Worm (Caenorhabditis elegans): Measurements from ENCODE around the gene sor-1.

sor-1 gene

DNA sequence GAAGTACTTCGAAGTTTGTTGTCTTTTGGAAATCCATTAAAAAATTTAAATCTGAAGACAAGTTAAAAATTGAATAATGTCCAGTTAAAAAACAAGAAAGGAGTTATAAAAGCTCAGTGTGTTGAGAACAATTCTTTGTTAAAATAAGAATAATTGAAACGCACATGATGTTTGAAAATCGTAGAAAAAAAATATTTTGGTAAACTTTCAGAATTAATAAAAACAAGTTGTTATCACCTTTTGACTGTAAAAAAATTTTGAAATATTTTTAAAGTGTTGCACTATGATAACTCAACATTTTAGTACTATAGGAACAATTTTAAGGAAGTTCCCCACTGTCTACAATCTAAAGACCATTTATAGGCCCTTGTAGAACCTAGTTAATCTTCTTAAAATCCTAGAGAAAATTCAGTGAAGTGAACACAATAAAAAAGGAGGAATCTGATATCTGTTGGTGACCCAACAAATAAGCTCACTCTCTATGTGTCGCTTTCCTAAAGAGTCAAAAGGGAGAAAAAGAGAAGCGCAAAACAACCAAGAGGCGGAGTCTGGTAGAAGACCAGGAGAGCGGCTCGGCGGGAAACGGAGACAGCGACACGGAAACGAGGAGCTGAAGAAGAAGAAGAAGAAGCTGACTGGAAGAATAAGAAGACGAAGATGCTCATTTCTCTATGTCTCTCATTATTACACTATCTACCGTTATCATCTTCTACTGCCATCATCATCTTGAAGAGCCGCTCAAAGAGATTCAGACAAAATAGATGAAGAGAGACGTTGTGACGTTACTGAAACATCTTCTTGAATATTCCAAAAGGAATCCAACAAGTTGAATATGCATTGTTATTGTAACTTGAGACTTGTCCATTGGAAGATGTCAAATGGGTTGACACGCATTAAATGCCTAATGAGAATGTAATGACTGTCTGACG, 23.3 kb upstream of the sor-1 start, which contains the start of gene ZK353.10 (continued):
- TF ChIP-seq mcd-1 (GFP tag; IDR thresholded peaks at IDR 0.05) (no peak), ztf-26 (tag; optimal IDR thresholded peaks at IDR 0.05) (no peak), ceh-100 (GFP tag; IDR thresholded peaks at IDR 0.05) (no peak)

- TF ChIP-seq bed-2 (GFP tag; IDR thresholded peaks at IDR 0.05) = no peak
Measured at ce11 chrIII:8395685-8396084, 22.3 kb upstream of the sor-1 start, which contains the start of gene ZK353.3. TSS of gene ZK353.3 (plus strand) at chrIII:8395985.

DNA sequence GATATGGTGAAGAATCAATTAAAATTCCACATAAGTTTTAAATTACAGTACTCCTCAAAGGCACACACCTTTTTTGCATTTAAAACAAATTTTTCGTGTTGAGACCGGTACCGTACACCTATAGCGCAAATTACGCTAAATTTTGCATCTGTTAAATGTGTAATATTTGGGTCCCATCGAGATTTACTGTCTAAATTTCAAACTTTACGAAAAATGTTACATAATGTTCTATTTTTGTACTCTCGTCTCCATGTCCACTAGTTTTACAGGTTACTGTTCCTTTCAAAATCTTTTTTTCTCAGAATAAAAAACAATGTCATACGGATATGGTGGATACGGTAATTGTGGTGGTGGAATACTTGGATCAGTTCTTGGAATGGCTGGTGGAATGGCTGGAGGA, 19.6 kb upstream of the sor-1 start, which contains the start of gene ZK353.2:
TSS of gene ZK353.2 (plus strand) at position 301 of the 400 bp plus-strand sequence.
- TF ChIP-seq F33H1.4 (GFP tag; IDR thresholded peaks at IDR 0.05) (no peak), tbp1 (GFP tag; optimal IDR thresholded peaks at IDR 0.05) (no peak), nhr-120 (GFP tag; IDR thresholded peaks at IDR 0.05) (no peak)

DNA sequence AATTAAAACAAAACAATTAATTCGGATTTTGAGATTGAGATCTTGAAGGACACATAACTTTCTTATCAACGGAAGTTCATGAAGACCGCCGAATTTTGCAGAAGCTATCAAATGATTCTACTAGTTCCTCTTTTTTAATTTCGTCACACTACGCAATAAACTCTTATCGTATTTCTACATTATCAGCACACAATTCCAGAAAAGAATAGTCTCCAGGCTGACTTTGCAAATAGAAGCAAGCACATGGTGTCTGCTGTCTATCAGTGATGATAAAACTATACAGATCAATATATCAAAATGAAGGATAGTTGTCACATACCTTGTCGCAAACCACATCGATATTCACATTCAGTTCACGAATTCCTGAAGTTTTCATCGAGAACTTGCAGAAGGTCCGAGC, 17.5 kb upstream of the sor-1 start:
- TF ChIP-seq aptf-3 (GFP tag; IDR thresholded peaks at IDR 0.05) (no peak), cebp-1 (GFP tag; IDR thresholded peaks at IDR 0.05) (0 out of 2 replicates have a peak, but pooled peaks have one; percentile 35), cebp-1 (tag; optimal IDR thresholded peaks at IDR 0.05) (no peak), ceh-100 (GFP tag; IDR thresholded peaks at IDR 0.05) (no peak), nhr-80 (tag; optimal IDR thresholded peaks at IDR 0.05) (peak; percentile 97), dox-1 (GFP tag; IDR thresholded peaks at IDR 0.05) (peak; percentile 44; the same call in 1 of the 2 replicates), rec-8 (tag; optimal IDR thresholded peaks at IDR 0.05) (no peak), D2030.7 (GFP tag; IDR thresholded peaks at IDR 0.05) (no peak), ccch-3 (GFP tag; optimal IDR thresholded peaks at IDR 0.05) (no peak), nfyb-1 (GFP tag; IDR thresholded peaks at IDR 0.05) (0 out of 2 replicates have a peak, but pooled peaks have one; percentile 42), egl-18 (GFP tag; IDR thresholded peaks at IDR 0.05) (no peak), xnd-1 (tag; optimal IDR thresholded peaks at IDR 0.05) (no peak), ets-4 (GFP tag; optimal IDR thresholded peaks at IDR 0.05) (peak; percentile 66), nfya-2 (GFP tag; IDR thresholded peaks at IDR 0.05) (no peak), B0019.2 (GFP tag; conservative IDR thresholded peaks at IDR 0.05) (no peak), nhr-179 (tag; optimal IDR thresholded peaks at IDR 0.05) (no peak), ztf-26 (tag; optimal IDR thresholded peaks at IDR 0.05) (no peak), zim-3 (tag; optimal IDR thresholded peaks at IDR 0.05) (no peak)

ce11 chrIII:8401887-8402286, 16.1 kb upstream of the sor-1 start, which contains the start of gene lap-1:
TSS of gene lap-1 (minus strand) at chrIII:8401928.
- TF ChIP-seq cebp-1 (GFP tag; IDR thresholded peaks at IDR 0.05) (no peak), cebp-1 (tag; optimal IDR thresholded peaks at IDR 0.05) (peak; percentile 28), let-526 (GFP tag; IDR thresholded peaks at IDR 0.05) (no peak), ztf-18 (tag; optimal IDR thresholded peaks at IDR 0.05) (no peak), nhr-80 (tag; optimal IDR thresholded peaks at IDR 0.05) (peak; percentile 48), ZK185.1 (tag; optimal IDR thresholded peaks at IDR 0.05; ENCODE audit: poor library complexity, severe bottlenecking) (no peak), lir-1 (GFP tag; conservative IDR thresholded peaks at IDR 0.05) (no peak)

- TF ChIP-seq egl-44 (GFP tag; IDR thresholded peaks at IDR 0.05) (no peak), ekl-4 (GFP tag; IDR thresholded peaks at IDR 0.05) (no peak), sea-2 (GFP tag; IDR thresholded peaks at IDR 0.05) (no peak), ztf-25 (GFP tag; IDR thresholded peaks at IDR 0.05) (no peak), C06A6.2 (GFP tag; conservative IDR thresholded peaks at IDR 0.05) (no peak), sptf-2 (GFP tag; optimal IDR thresholded peaks at IDR 0.05) (no peak), let-526 (GFP tag; IDR thresholded peaks at IDR 0.05) (no peak)
Measured at ce11 chrIII:8402633-8403032, 15.3 kb upstream of the sor-1 start.
